Worm (Caenorhabditis elegans) whole organism, young adult: ENCODE measurements around the gene dhs-16.

ENCODE experiments used
- B0019.2 ChIP-seq: fragments of 200-800 bp; sonication (Bioruptor generic); conservative IDR thresholded peaks from 2 replicates; pipeline ENCODE4 v1.3.6; 2022; ENCODE audit warnings: missing genetic modification reagents, missing genetic modification characterization, missing compliant biosample characterization
- B0035.1 ChIP-seq: sonication (generic microtip); optimal IDR thresholded peaks from 2 replicates; lab custom pipeline; 2016; ENCODE audit warnings: missing genetic modification characterization, mild to moderate bottlenecking, missing compliant biosample characterization, missing genotype, missing genetic modification reagents
- B0261.1 ChIP-seq: sonication (generic microtip); optimal IDR thresholded peaks from 2 replicates; lab custom pipeline; 2016; ENCODE audit warnings: mild to moderate bottlenecking, missing genetic modification characterization, moderate library complexity, missing compliant biosample characterization
- F10E7.11 ChIP-seq: sonication (generic microtip); optimal IDR thresholded peaks from 2 replicates; lab custom pipeline; 2017; ENCODE audit warnings: mild to moderate bottlenecking, missing genetic modification characterization, moderate library complexity, missing compliant biosample characterization
- F37B4.10 ChIP-seq: fragments of 200-800 bp; sonication (Bioruptor generic); IDR thresholded peaks from 2 replicates; pipeline ENCODE4 v1.3.6; 2022; ENCODE audit warnings: missing genetic modification characterization, missing compliant biosample characterization
- K12H6.12 ChIP-seq: fragments of 200-800 bp; sonication (Bioruptor generic); optimal IDR thresholded peaks from 2 replicates; lab custom pipeline; 2018; ENCODE audit warnings: mild to moderate bottlenecking, missing genetic modification characterization, missing compliant biosample characterization
- T26A5.8 ChIP-seq: sonication (generic microtip); optimal IDR thresholded peaks from 2 replicates; lab custom pipeline; 2016; ENCODE audit warnings: missing genetic modification characterization, missing compliant biosample characterization
- Y53G8AR.9 ChIP-seq: fragments of 200-800 bp; sonication (Bioruptor generic); conservative IDR thresholded peaks from 2 replicates; pipeline ENCODE4 v1.3.6; 2022; ENCODE audit warnings: missing genetic modification reagents, missing genetic modification characterization, missing compliant biosample characterization
- ZK185.1 ChIP-seq: sonication (generic microtip); optimal IDR thresholded peaks from 2 replicates; lab custom pipeline; 2016; ENCODE audit warnings: mild to moderate bottlenecking, missing genetic modification characterization, missing compliant biosample characterization; ENCODE audit not compliant: poor library complexity, severe bottlenecking
- atf-7 ChIP-seq: sonication (generic microtip); optimal IDR thresholded peaks from 2 replicates; lab custom pipeline; 2017; ENCODE audit warnings: mild to moderate bottlenecking, missing genetic modification characterization, missing compliant biosample characterization
- athp-1 ChIP-seq: sonication (generic microtip); optimal IDR thresholded peaks from 2 replicates; lab custom pipeline; 2017; ENCODE audit warnings: mild to moderate bottlenecking, missing genetic modification characterization, missing compliant biosample characterization
- attf-3 ChIP-seq: fragments of 200-800 bp; sonication (Bioruptor generic); conservative IDR thresholded peaks from 2 replicates; pipeline ENCODE4 v1.3.6; 2022; ENCODE audit warnings: missing genetic modification reagents, missing genetic modification characterization, missing compliant biosample characterization
- bed-1 ChIP-seq: fragments of 200-800 bp; sonication (Bioruptor generic); IDR thresholded peaks from 2 replicates; pipeline ENCODE4 v1.3.6; 2022; ENCODE audit warnings: missing genetic modification reagents, missing genetic modification characterization, missing compliant biosample characterization
- ceh-100 ChIP-seq: fragments of 200-800 bp; sonication (Bioruptor generic); IDR thresholded peaks from 2 replicates; pipeline ENCODE4 v1.3.6; 2022; ENCODE audit warnings: missing genetic modification reagents, missing genetic modification characterization, missing compliant biosample characterization
- ceh-27 ChIP-seq: fragments of 200-800 bp; sonication (Bioruptor generic); optimal IDR thresholded peaks from 2 replicates; lab custom pipeline; 2018; ENCODE audit warnings: mild to moderate bottlenecking, missing genetic modification characterization, moderate library complexity, missing compliant biosample characterization
- ceh-40 ChIP-seq: fragments of 200-800 bp; sonication (Bioruptor generic); IDR thresholded peaks from 2 replicates; pipeline ENCODE4 v1.3.6; 2022; ENCODE audit warnings: missing genetic modification characterization, missing compliant biosample characterization
- ceh-79 ChIP-seq: sonication (generic microtip); optimal IDR thresholded peaks from 2 replicates; lab custom pipeline; 2017; ENCODE audit warnings: mild to moderate bottlenecking, missing genetic modification characterization, missing compliant biosample characterization
- ceh-91 ChIP-seq: fragments of 200-800 bp; sonication (Bioruptor generic); IDR thresholded peaks from 2 replicates; pipeline ENCODE4 v1.3.6; 2022; ENCODE audit warnings: missing genetic modification reagents, missing genetic modification characterization, missing compliant biosample characterization
- die-1 ChIP-seq: sonication (generic microtip); optimal IDR thresholded peaks from 2 replicates; lab custom pipeline; 2016; ENCODE audit warnings: missing genotype, mild to moderate bottlenecking, missing genetic modification characterization, missing compliant biosample characterization
- dox-1 ChIP-seq: fragments of 200-800 bp; sonication (Bioruptor generic); IDR thresholded peaks from 2 replicates; pipeline ENCODE4 v1.3.6; 2022; ENCODE audit warnings: missing genetic modification reagents, missing genetic modification characterization, missing compliant biosample characterization
- efl-1 ChIP-seq: fragments of 150-350 bp; optimal IDR thresholded peaks from 2 replicates; lab custom pipeline; 2014; ENCODE audit warnings: missing biosample characterization, missing genetic modification reagents, missing genetic modification characterization
- egrh-3 ChIP-seq: fragments of 200-800 bp; sonication (Bioruptor generic); IDR thresholded peaks from 2 replicates; pipeline ENCODE4 v1.3.6; 2022; ENCODE audit warnings: missing genetic modification reagents, missing genetic modification characterization, missing compliant biosample characterization
- gei-17 ChIP-seq: fragments of 200-800 bp; sonication (Bioruptor generic); optimal IDR thresholded peaks from 2 replicates; lab custom pipeline; 2018; ENCODE audit warnings: mild to moderate bottlenecking, missing genetic modification characterization, missing compliant biosample characterization
- him-1 ChIP-seq: sonication (generic microtip); optimal IDR thresholded peaks from 2 replicates; lab custom pipeline; 2016; ENCODE audit warnings: missing genotype, missing genetic modification reagents, missing genetic modification characterization, missing compliant biosample characterization
- hlh-26 ChIP-seq: fragments of 200-800 bp; sonication (Bioruptor generic); conservative IDR thresholded peaks from 2 replicates; pipeline ENCODE4 v1.3.6; 2022; ENCODE audit warnings: missing genetic modification reagents, missing genetic modification characterization, missing compliant biosample characterization
- hrde-1 ChIP-seq: sonication (generic microtip); optimal IDR thresholded peaks from 2 replicates; lab custom pipeline; 2016; ENCODE audit warnings: missing genetic modification characterization, mild to moderate bottlenecking, missing compliant biosample characterization, moderate library complexity, missing genotype, missing genetic modification reagents, borderline replicate concordance
- lin-26 ChIP-seq: fragments of 200-800 bp; sonication (Bioruptor generic); IDR thresholded peaks from 2 replicates; pipeline ENCODE4 v1.3.6; 2022; ENCODE audit warnings: missing genetic modification reagents, missing genetic modification characterization, missing compliant biosample characterization
- lin-35 ChIP-seq, 3 experiments: fragments of 150-350 bp in 2 of 3; sonication (generic microtip) in 1 of 3; optimal IDR thresholded peaks; 2 replicates each; lab custom pipeline; 2014 to 2018; ENCODE audit warnings: missing biosample characterization in 3 of 3, missing genetic modification characterization in 3 of 3, missing genetic modification reagents in 3 of 3
- lin-54 ChIP-seq: fragments of 200-800 bp; sonication (Bioruptor generic); optimal IDR thresholded peaks from 2 replicates; lab custom pipeline; 2018; ENCODE audit warnings: mild to moderate bottlenecking, missing genetic modification characterization, missing compliant biosample characterization
- lsl-1 ChIP-seq: fragments of 200-800 bp; sonication (Bioruptor generic); optimal IDR thresholded peaks from 2 replicates; lab custom pipeline; 2018; ENCODE audit warnings: mild to moderate bottlenecking, missing genetic modification characterization, moderate library complexity, missing compliant biosample characterization
- madf-3 ChIP-seq: fragments of 200-800 bp; sonication (Bioruptor generic); IDR thresholded peaks from 2 replicates; pipeline ENCODE4 v1.3.6; 2022; ENCODE audit warnings: missing genetic modification reagents, missing genetic modification characterization, missing compliant biosample characterization
- madf-6 ChIP-seq: fragments of 200-800 bp; sonication (Bioruptor generic); IDR thresholded peaks from 2 replicates; pipeline ENCODE4 v1.3.6; 2022; ENCODE audit warnings: missing genetic modification reagents, missing genetic modification characterization, missing compliant biosample characterization
- mxl-1 ChIP-seq: sonication (generic microtip); optimal IDR thresholded peaks from 2 replicates; lab custom pipeline; 2016; ENCODE audit warnings: missing genetic modification characterization, missing compliant biosample characterization
- nfyb-1 ChIP-seq: fragments of 200-800 bp; sonication (Bioruptor generic); IDR thresholded peaks from 2 replicates; pipeline ENCODE4 v1.3.6; 2022; ENCODE audit warnings: missing genetic modification reagents, missing genetic modification characterization, missing compliant biosample characterization
- nhr-80 ChIP-seq: sonication (generic microtip); optimal IDR thresholded peaks from 2 replicates; lab custom pipeline; 2016; ENCODE audit warnings: missing genetic modification characterization, missing compliant biosample characterization
- rcor-1 ChIP-seq: fragments of 200-800 bp; sonication (Bioruptor generic); IDR thresholded peaks from 2 replicates; pipeline ENCODE4 v1.3.6; 2022; ENCODE audit warnings: missing genetic modification reagents, missing genetic modification characterization, missing compliant biosample characterization
- repo-1 ChIP-seq: sonication (generic microtip); optimal IDR thresholded peaks from 2 replicates; lab custom pipeline; 2017; ENCODE audit warnings: mild to moderate bottlenecking, missing genetic modification characterization, missing compliant biosample characterization
- rpc-1 ChIP-seq, 2 experiments: fragments of 150-350 bp in 1 of 2; sonication (generic microtip) in 1 of 2; optimal IDR thresholded peaks; 2 replicates each; lab custom pipeline; 2014 to 2018; ENCODE audit warnings: missing biosample characterization in 1 of 2, missing genetic modification characterization in 1 of 2, missing genetic modification reagents in 1 of 2, missing genotype in 1 of 2
- sea-2 ChIP-seq: fragments of 200-800 bp; sonication (Bioruptor generic); IDR thresholded peaks from 2 replicates; pipeline ENCODE4 v1.3.6; 2022; ENCODE audit warnings: missing genetic modification characterization, missing compliant biosample characterization
- snpc-3.4 ChIP-seq: sonication (generic microtip); optimal IDR thresholded peaks from 2 replicates; lab custom pipeline; 2017; ENCODE audit warnings: missing genetic modification characterization, mild to moderate bottlenecking, missing compliant biosample characterization, antibody characterized with exemption, moderate library complexity, missing genotype, missing genetic modification reagents
- somi-1 ChIP-seq: fragments of 200-800 bp; sonication (Bioruptor generic); optimal IDR thresholded peaks from 2 replicates; lab custom pipeline; 2018; ENCODE audit warnings: mild to moderate bottlenecking, missing genetic modification characterization, missing compliant biosample characterization
- sptf-2 ChIP-seq: fragments of 200-800 bp; sonication (Bioruptor generic); optimal IDR thresholded peaks from 2 replicates; lab custom pipeline; 2018; ENCODE audit warnings: mild to moderate bottlenecking, missing genetic modification characterization, missing compliant biosample characterization
- unc-62 ChIP-seq: fragments of 150-350 bp; optimal IDR thresholded peaks from 2 replicates; lab custom pipeline; 2014; ENCODE audit warnings: missing biosample characterization, missing genetic modification reagents, missing genetic modification characterization
- zfh-2 ChIP-seq: fragments of 200-800 bp; sonication (Bioruptor generic); conservative IDR thresholded peaks from 2 replicates; pipeline ENCODE4 v1.3.6; 2022; ENCODE audit warnings: missing genetic modification reagents, missing genetic modification characterization, missing compliant biosample characterization
- ztf-28 ChIP-seq: fragments of 200-800 bp; sonication (Bioruptor generic); IDR thresholded peaks from 2 replicates; pipeline ENCODE4 v1.3.6; 2022; ENCODE audit warnings: missing genetic modification reagents, missing genetic modification characterization, missing compliant biosample characterization
- ztf-3 ChIP-seq: fragments of 200-800 bp; sonication (Bioruptor generic); optimal IDR thresholded peaks from 2 replicates; lab custom pipeline; 2018; ENCODE audit warnings: mild to moderate bottlenecking, missing genetic modification characterization, missing compliant biosample characterization
- ztf-6 ChIP-seq: fragments of 200-800 bp; sonication (Bioruptor generic); IDR thresholded peaks from 2 replicates; pipeline ENCODE4 v1.3.6; 2022; ENCODE audit warnings: missing genetic modification reagents, missing genetic modification characterization, missing compliant biosample characterization

dhs-16 gene

ce11 chrV:5973713-5974112 is 9.8 kb upstream of the dhs-16 start:
- no peak for TF ChIP-seq hrde-1 (tag; lab: Kevin White, UChicago)
- no peak for TF ChIP-seq ceh-27 (GFP tag; lab: Kevin White, UChicago)
- no peak for TF ChIP-seq efl-1
- TF ChIP-seq athp-1 (tag; lab: Kevin White, UChicago) = no peak
- no peak for TF ChIP-seq F37B4.10 (GFP tag; lab: Robert Waterston, UW)
- no peak for TF ChIP-seq sptf-2 (GFP tag; lab: Kevin White, UChicago)
- TF ChIP-seq rpc-1 (optimal IDR thresholded peaks at IDR 0.05; lab: Kevin White, UChicago) = no peak
- no peak for TF ChIP-seq rpc-1 (tag; optimal IDR thresholded peaks at IDR 0.05; lab: Kevin White, UChicago)
- TF ChIP-seq repo-1 (tag; lab: Kevin White, UChicago) = no peak
- TF ChIP-seq lin-54 (GFP tag; lab: Kevin White, UChicago) = no peak
- TF ChIP-seq egrh-3 (GFP tag; lab: Robert Waterston, UW) = no peak
- TF ChIP-seq die-1 (tag; lab: Kevin White, UChicago) = no peak
- TF ChIP-seq ztf-28 = no peak
- TF ChIP-seq ceh-40 (GFP tag; lab: Robert Waterston, UW) = no peak
- no peak for TF ChIP-seq lsl-1 (GFP tag; lab: Kevin White, UChicago)
- TF ChIP-seq, all 124 proteins: peak for 0

ce11 chrV:5975724-5976123 is 7.8 kb upstream of the dhs-16 start, which contains the start of gene acy-2:
Gene acy-2, plus strand, starts transcription at chrV:5976024.
- TF ChIP-seq nhr-80 (tag; lab: Kevin White, UChicago) (no peak), B0261.1 (tag; lab: Kevin White, UChicago) (no peak), hlh-26 (GFP tag; lab: Robert Waterston, UW) (no peak), ztf-3 (GFP tag; lab: Kevin White, UChicago) (no peak), lin-35 (GFP tag; optimal IDR thresholded peaks at IDR 0.05; lab: Kevin White, UChicago) (no peak), dox-1 (GFP tag; lab: Robert Waterston, UW) (no peak), rcor-1 (GFP tag; lab: Robert Waterston, UW) (no peak), madf-6 (GFP tag; lab: Robert Waterston, UW) (no peak), atf-7 (tag; lab: Kevin White, UChicago) (no peak), madf-3 (GFP tag; lab: Robert Waterston, UW) (no peak), egrh-3 (GFP tag; lab: Robert Waterston, UW) (no peak), bed-1 (GFP tag; lab: Robert Waterston, UW) (no peak), ztf-6 (no peak), him-1 (tag; lab: Kevin White, UChicago) (no peak), sea-2 (GFP tag; lab: Robert Waterston, UW) (no peak), Y53G8AR.9 (GFP tag; lab: Robert Waterston, UW) (no peak), K12H6.12 (tag; lab: Kevin White, UChicago) (no peak), zfh-2 (no peak)

- TF ChIP-seq T26A5.8 (tag; lab: Kevin White, UChicago) (no peak), nfyb-1 (GFP tag; lab: Robert Waterston, UW) (no peak), B0019.2 (GFP tag; lab: Robert Waterston, UW) (no peak), ZK185.1 (no peak), gei-17 (GFP tag; lab: Kevin White, UChicago) (no peak), lin-26 (GFP tag; lab: Robert Waterston, UW) (no peak), snpc-3.4 (tag; lab: Kevin White, UChicago) (no peak), somi-1 (GFP tag; lab: Kevin White, UChicago) (no peak), ceh-91 (GFP tag; lab: Robert Waterston, UW) (no peak), mxl-1 (tag; lab: Kevin White, UChicago) (no peak), ceh-79 (no peak), hrde-1 (tag; lab: Kevin White, UChicago) (no peak), B0035.1 (tag; lab: Kevin White, UChicago) (no peak), attf-3 (no peak), unc-62 (GFP tag; lab: Kevin White, UChicago) (no peak), F10E7.11 (tag; lab: Kevin White, UChicago) (no peak), dox-1 (GFP tag; lab: Robert Waterston, UW) (no peak), ceh-100 (GFP tag; lab: Robert Waterston, UW) (no peak)
Measured at ce11 chrV:5982722-5983121, 823 bp upstream of the dhs-16 start.
